Worm (Caenorhabditis elegans): ENCODE results near the gene F07H5.10.

Gene F07H5.10

ce11 chrII:8808482-8808881 is at the start of gene F07H5.10:
F07H5.10 (minus strand) TSS chrII:8808582.
- TF ChIP-seq aha-1 (tag) (peak; percentile 23), F10B5.3 (tag; optimal IDR thresholded peaks at IDR 0.05) (no peak), fkh-10 (GFP tag; optimal IDR thresholded peaks at IDR 0.05) (no peak)

- TF ChIP-seq aha-1 (tag) (peak; percentile 92), dmd-9 (GFP tag; IDR thresholded peaks at IDR 0.05) (no peak)
Observed at ce11 chrII:8857074-8857473, 48.7 kb upstream of the F07H5.10 start.

- TF ChIP-seq ceh-20 (GFP tag; IDR thresholded peaks at IDR 0.05): no peak
- no peak for TF ChIP-seq ceh-62 (tag; optimal IDR thresholded peaks at IDR 0.05)
Observed at ce11 chrII:8856524-8856923, 48.1 kb upstream of the F07H5.10 start.

- no peak for TF ChIP-seq zip-11 (GFP tag; IDR thresholded peaks at IDR 0.05)
- no peak for TF ChIP-seq dmd-9 (GFP tag; IDR thresholded peaks at IDR 0.05)
- TF ChIP-seq unc-62 (GFP tag; optimal IDR thresholded peaks at IDR 0.05 in 1 of 2): peak in 1 of 2 experiments; percentile 81
- no peak for TF ChIP-seq unc-62 (tag; optimal IDR thresholded peaks at IDR 0.05)
- TF ChIP-seq lsy-2 (tag; optimal IDR thresholded peaks at IDR 0.05): no peak
Observed at ce11 chrII:8854874-8855273, 46.5 kb upstream of the F07H5.10 start.

ce11 chrII:8853960-8854359 is 45.6 kb upstream of the F07H5.10 start:
- TF ChIP-seq sdz-12 (GFP tag; optimal IDR thresholded peaks at IDR 0.05) (no peak), Y105C5A.15 (GFP tag; IDR thresholded peaks at IDR 0.05) (no peak), mdt-29 (GFP tag; IDR thresholded peaks at IDR 0.05) (no peak), zag-1 (tag; optimal IDR thresholded peaks at IDR 0.05) (no peak), mxl-3 (GFP tag; optimal IDR thresholded peaks at IDR 0.05) (peak; percentile 33), mdl-1 (tag; optimal IDR thresholded peaks at IDR 0.05) (peak in 1 of 2 experiments; percentile 19), ces-1 (GFP tag; optimal IDR thresholded peaks at IDR 0.05) (no peak), hlh-11 (tag; optimal IDR thresholded peaks at IDR 0.05) (peak; percentile 60), nhr-10 (tag; optimal IDR thresholded peaks at IDR 0.05) (no peak), nhr-28 (tag; optimal IDR thresholded peaks at IDR 0.05) (peak; percentile 47), ama-1 (optimal IDR thresholded peaks at IDR 0.05) (no peak), daf-8 (GFP tag; IDR thresholded peaks at IDR 0.05) (no peak), nhr-48 (tag; optimal IDR thresholded peaks at IDR 0.05) (peak; percentile 68), attf-4 (tag; optimal IDR thresholded peaks at IDR 0.05) (no peak), T26A8.4 (GFP tag; IDR thresholded peaks at IDR 0.05) (no peak), ceh-44 (GFP tag; IDR thresholded peaks at IDR 0.05) (no peak)

- no peak for TF ChIP-seq madf-9 (GFP tag; conservative IDR thresholded peaks at IDR 0.05)
- peak; percentile 54 for TF ChIP-seq aha-1 (tag)
Observed at ce11 chrII:8853238-8853637, 44.9 kb upstream of the F07H5.10 start.

- TF ChIP-seq mep-1 (tag; optimal IDR thresholded peaks at IDR 0.05) (peak; percentile 19), rbr-2 (tag; optimal IDR thresholded peaks at IDR 0.05) (no peak), F37D6.2 (tag; optimal IDR thresholded peaks at IDR 0.05) (no peak), nhr-28 (tag; optimal IDR thresholded peaks at IDR 0.05) (peak; percentile 21), nhr-41 (GFP tag; IDR thresholded peaks at IDR 0.05) (no peak), unc-62 (GFP tag; optimal IDR thresholded peaks at IDR 0.05 in 1 of 2) (peak in 1 of 2 experiments; percentile 8), unc-62 (tag; optimal IDR thresholded peaks at IDR 0.05) (no peak), lin-29 (GFP tag; IDR thresholded peaks at IDR 0.05) (no peak), nhr-25 (tag; optimal IDR thresholded peaks at IDR 0.05; ENCODE audit: borderline replicate concordance, insufficient read depth) (peak; percentile 44), T26A8.4 (GFP tag; IDR thresholded peaks at IDR 0.05) (no peak), daf-8 (GFP tag; IDR thresholded peaks at IDR 0.05) (no peak)
Observed at ce11 chrII:8851996-8852587, 43.7 kb upstream of the F07H5.10 start, which contains the start of gene oac-46. oac-46 (minus strand) TSS chrII:8852096.
